Worm (Caenorhabditis elegans): ENCODE measurements around the gene T07H3.7.

DNA sequence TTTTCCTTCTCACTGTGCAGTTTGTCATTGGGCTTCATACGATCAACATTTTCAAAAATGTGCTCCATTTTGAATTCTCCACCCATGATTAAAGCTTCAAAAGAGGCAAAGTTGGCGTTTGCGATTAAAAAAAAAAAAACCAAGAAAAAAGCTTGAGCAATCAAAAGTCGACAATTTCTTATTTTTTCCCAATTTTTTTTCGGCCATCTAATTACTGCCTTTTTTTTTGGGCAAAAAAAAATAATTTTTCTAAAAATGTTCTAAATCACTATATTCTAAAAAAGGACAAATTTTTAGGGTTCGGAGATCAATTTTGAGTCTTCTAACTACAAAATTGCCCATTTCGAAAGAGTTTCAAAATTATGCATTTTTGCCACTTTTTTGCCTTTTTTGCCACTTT, 13.7 kb downstream of the T07H3.7 start, which contains the start of gene K05F6.10:
- TF ChIP-seq ama-1 (optimal IDR thresholded peaks at IDR 0.05) = no peak
- no peak for TF ChIP-seq hmg-4 (GFP tag; optimal IDR thresholded peaks at IDR 0.05)
